Worm (Caenorhabditis elegans): Measurements from ENCODE around the gene C30B5.6.

DNA sequence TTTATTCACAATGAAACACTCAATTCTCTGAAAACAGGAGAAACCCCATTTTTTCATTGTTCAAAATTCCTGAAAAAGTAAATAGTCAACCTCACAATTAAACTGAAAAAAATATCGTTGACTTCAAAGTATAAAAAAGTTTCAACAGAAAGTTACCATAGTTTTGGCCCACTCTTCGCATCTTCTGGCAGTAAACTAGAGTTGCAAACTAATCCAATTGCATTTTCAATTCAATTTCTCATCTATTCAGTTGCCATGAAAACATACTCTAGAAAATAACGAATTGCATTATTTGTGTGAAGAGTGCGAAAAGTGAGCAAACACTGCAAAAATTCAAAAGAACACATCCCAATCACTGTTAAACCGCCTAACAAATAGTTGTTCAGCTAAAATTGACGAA, 41.2 kb upstream of the C30B5.6 start, which contains the start of gene F13H8.3:
- TF ChIP-seq him-1 (tag; optimal IDR thresholded peaks at IDR 0.05) = no peak
- no peak for TF ChIP-seq dao-5 (tag; optimal IDR thresholded peaks at IDR 0.05)
- TF ChIP-seq W03F9.2 (tag; optimal IDR thresholded peaks at IDR 0.05) = no peak

Data from whole organism, L4/young adult.